Worm (Caenorhabditis elegans) whole organism, L4 larva: ENCODE results near the gene fbxb-13.

Source experiments
- F49E8.2 ChIP-seq: sonication (generic microtip); optimal IDR thresholded peaks from 2 replicates; lab custom pipeline; 2016; ENCODE audit warnings: missing compliant biosample characterization, mild to moderate bottlenecking, missing genetic modification characterization, borderline replicate concordance
- ZK546.5 ChIP-seq, 2 experiments: sonication (generic microtip); optimal IDR thresholded peaks; 2 replicates each; lab custom pipeline; 2017; ENCODE audit warnings: missing biosample characterization in 2 of 2, missing genetic modification characterization in 2 of 2
- ama-1 ChIP-seq: fragments of 150-350 bp; optimal IDR thresholded peaks from 2 replicates; lab custom pipeline; 2014; ENCODE audit warnings: inconsistent platforms, mixed read lengths
- ceh-82 ChIP-seq: sonication (generic microtip); optimal IDR thresholded peaks from 2 replicates; lab custom pipeline; 2017; ENCODE audit warnings: missing biosample characterization, missing genetic modification characterization
- ces-1 ChIP-seq: fragments of 150-350 bp; sonication (generic microtip); optimal IDR thresholded peaks from 4 replicates; lab custom pipeline; 2014; ENCODE audit warnings: missing biosample characterization, missing genetic modification reagents, missing genetic modification characterization
- dve-1 ChIP-seq: sonication (generic microtip); optimal IDR thresholded peaks from 2 replicates; lab custom pipeline; 2017; ENCODE audit warnings: antibody characterized with exemption, mild to moderate bottlenecking, missing genetic modification characterization, missing compliant biosample characterization; ENCODE audit not compliant: insufficient read depth
- egl-43 ChIP-seq: fragments of 200-800 bp; sonication (Bioruptor generic); IDR thresholded peaks from 2 replicates; pipeline ENCODE4 v1.3.6; 2022; ENCODE audit warnings: missing genetic modification reagents, missing genetic modification characterization, missing compliant biosample characterization
- fkh-10 ChIP-seq: fragments of 150-350 bp; optimal IDR thresholded peaks from 2 replicates; lab custom pipeline; 2014; ENCODE audit warnings: missing biosample characterization, missing genetic modification reagents, missing genetic modification characterization
- jun-1 ChIP-seq: fragments of 150-350 bp; optimal IDR thresholded peaks from 2 replicates; lab custom pipeline; 2014; ENCODE audit warnings: missing biosample characterization, missing genetic modification reagents, missing genetic modification characterization
- mep-1 ChIP-seq: fragments of 150-350 bp; sonication (generic microtip); optimal IDR thresholded peaks from 3 replicates; lab custom pipeline; 2014; ENCODE audit warnings: missing biosample characterization, missing genetic modification characterization
- nhr-28 ChIP-seq: fragments of 150-350 bp; optimal IDR thresholded peaks from 2 replicates; lab custom pipeline; 2014; ENCODE audit warnings: missing biosample characterization, missing genetic modification characterization
- pha-4 ChIP-seq, 2 experiments: fragments of 150-350 bp in 1 of 2; fragments of 200-800 bp in 1 of 2; sonication (Bioruptor generic) in 1 of 2; IDR thresholded peaks in 1 of 2; optimal IDR thresholded peaks in 1 of 2; 2 replicates each; pipeline versions ENCODE4 v1.3.6 to Lab custom; 2014 to 2022; ENCODE audit warnings: missing genetic modification characterization in 2 of 2, missing genetic modification reagents in 2 of 2, missing biosample characterization in 1 of 2, missing compliant biosample characterization in 1 of 2
- sdz-12 ChIP-seq: fragments of 200-800 bp; sonication (Bioruptor generic); optimal IDR thresholded peaks from 2 replicates; lab custom pipeline; 2018; ENCODE audit warnings: mild to moderate bottlenecking, missing genetic modification characterization, missing compliant biosample characterization
- snpc-4 ChIP-seq: fragments of 150-350 bp; optimal IDR thresholded peaks from 2 replicates; lab custom pipeline; 2014; ENCODE audit warnings: missing biosample characterization, missing genetic modification characterization

ce11 chrII:1742535-1742934 is 45.5 kb upstream of the fbxb-13 start, which contains the start of gene F36H5.12:
- no peak for TF ChIP-seq ZK546.5 (tag; optimal IDR thresholded peaks at IDR 0.05; lab: Kevin White, UChicago)
- TF ChIP-seq jun-1 (tag; lab: Kevin White, UChicago): no peak
- no peak for TF ChIP-seq snpc-4 (tag; lab: Kevin White, UChicago)
- no peak for TF ChIP-seq ama-1 (lab: Kevin White, UChicago)
- TF ChIP-seq mep-1 (tag; lab: Kevin White, UChicago): no peak
- no peak for TF ChIP-seq pha-4 (GFP tag; IDR thresholded peaks at IDR 0.05; lab: Robert Waterston, UW)
- no peak for TF ChIP-seq pha-4 (tag; optimal IDR thresholded peaks at IDR 0.05; lab: Kevin White, UChicago)
- TF ChIP-seq F49E8.2: no peak
- no peak for TF ChIP-seq sdz-12
- TF ChIP-seq egl-43 (GFP tag; lab: Robert Waterston, UW): no peak
- TF ChIP-seq ceh-82 (tag; lab: Kevin White, UChicago): no peak
- TF ChIP-seq ces-1 (GFP tag; lab: Kevin White, UChicago): no peak
- no peak for TF ChIP-seq nhr-28 (tag; lab: Kevin White, UChicago)
- TF ChIP-seq dve-1 (tag; lab: Kevin White, UChicago): no peak
- no peak for TF ChIP-seq fkh-10 (GFP tag; lab: Kevin White, UChicago)
